Worm (Caenorhabditis elegans) whole organism, L4 larva: ENCODE measurements around the gene C31E10.11.

ENCODE experiments used
- F26F4.8 ChIP-seq: fragments of 200-800 bp; sonication (Bioruptor generic); conservative IDR thresholded peaks from 2 replicates; pipeline ENCODE4 v1.3.6; 2022; ENCODE audit warnings: missing genetic modification characterization, missing compliant biosample characterization
- F37D6.2 ChIP-seq: sonication (generic microtip); optimal IDR thresholded peaks from 2 replicates; lab custom pipeline; 2016; ENCODE audit warnings: mild to moderate bottlenecking, missing genetic modification characterization, missing compliant biosample characterization
- F44E2.7 ChIP-seq: fragments of 200-800 bp; sonication (Bioruptor generic); IDR thresholded peaks from 2 replicates; pipeline ENCODE4 v2.1.2; 2022; ENCODE audit warnings: missing genetic modification characterization, missing compliant biosample characterization
- F49E8.2 ChIP-seq: sonication (generic microtip); optimal IDR thresholded peaks from 2 replicates; lab custom pipeline; 2016; ENCODE audit warnings: missing compliant biosample characterization, mild to moderate bottlenecking, missing genetic modification characterization, borderline replicate concordance
- R02D3.7 ChIP-seq: fragments of 150-350 bp; sonication (generic microtip); optimal IDR thresholded peaks from 3 replicates; lab custom pipeline; 2014; ENCODE audit warnings: missing biosample characterization, missing genetic modification characterization
- T20F7.1 ChIP-seq: fragments of 200-800 bp; sonication (Bioruptor generic); optimal IDR thresholded peaks from 2 replicates; lab custom pipeline; 2018; ENCODE audit warnings: mild to moderate bottlenecking, missing genetic modification characterization, missing compliant biosample characterization
- T26A8.4 ChIP-seq: fragments of 200-800 bp; sonication (Bioruptor generic); IDR thresholded peaks from 2 replicates; pipeline ENCODE4 v1.3.6; 2022; ENCODE audit warnings: missing genetic modification characterization, missing compliant biosample characterization
- Y105C5A.15 ChIP-seq: fragments of 200-800 bp; sonication (Bioruptor generic); IDR thresholded peaks from 2 replicates; pipeline ENCODE4 v1.3.6; 2022; ENCODE audit warnings: missing genetic modification characterization, missing compliant biosample characterization
- Y48G9A.11 ChIP-seq: fragments of 200-800 bp; sonication (Bioruptor generic); IDR thresholded peaks from 2 replicates; pipeline ENCODE4 v1.3.6; 2022; ENCODE audit warnings: missing genetic modification reagents, missing genetic modification characterization, missing compliant biosample characterization
- Y5F2A.4 ChIP-seq: fragments of 200-800 bp; sonication (Bioruptor generic); optimal IDR thresholded peaks from 2 replicates; lab custom pipeline; 2018; ENCODE audit warnings: mild to moderate bottlenecking, missing genetic modification characterization, missing compliant biosample characterization
- Y75B8A.6 ChIP-seq: fragments of 200-800 bp; sonication (Bioruptor generic); IDR thresholded peaks from 2 replicates; pipeline ENCODE4 v1.3.6; 2022; ENCODE audit warnings: missing genetic modification reagents, missing genetic modification characterization, missing compliant biosample characterization
- ZK337.2 ChIP-seq: fragments of 200-800 bp; sonication (Bioruptor generic); IDR thresholded peaks from 2 replicates; pipeline ENCODE4 v1.3.6; 2022; ENCODE audit warnings: missing genetic modification reagents, missing genetic modification characterization, missing compliant biosample characterization
- ceh-20 ChIP-seq: fragments of 200-800 bp; sonication (Bioruptor generic); IDR thresholded peaks from 2 replicates; pipeline ENCODE4 v1.3.6; 2022; ENCODE audit warnings: missing genetic modification reagents, missing genetic modification characterization, missing compliant biosample characterization
- ceh-32 ChIP-seq: sonication (generic microtip); optimal IDR thresholded peaks from 2 replicates; lab custom pipeline; 2016; ENCODE audit warnings: mild to moderate bottlenecking, missing genetic modification characterization, missing compliant biosample characterization; ENCODE audit not compliant: poor library complexity
- ceh-44 ChIP-seq: fragments of 200-800 bp; sonication (Bioruptor generic); IDR thresholded peaks from 2 replicates; pipeline ENCODE4 v1.3.6; 2022; ENCODE audit warnings: missing genetic modification reagents, missing genetic modification characterization, missing compliant biosample characterization
- ceh-62 ChIP-seq: sonication (generic microtip); optimal IDR thresholded peaks from 2 replicates; lab custom pipeline; 2017; ENCODE audit warnings: missing biosample characterization, missing genetic modification characterization
- ceh-82 ChIP-seq: sonication (generic microtip); optimal IDR thresholded peaks from 2 replicates; lab custom pipeline; 2017; ENCODE audit warnings: missing biosample characterization, missing genetic modification characterization
- ces-1 ChIP-seq: fragments of 150-350 bp; sonication (generic microtip); optimal IDR thresholded peaks from 4 replicates; lab custom pipeline; 2014; ENCODE audit warnings: missing biosample characterization, missing genetic modification reagents, missing genetic modification characterization
- daf-19 ChIP-seq: fragments of 200-800 bp; sonication (Bioruptor generic); conservative IDR thresholded peaks from 2 replicates; pipeline ENCODE4 v1.3.6; 2022; ENCODE audit warnings: missing genetic modification characterization, missing compliant biosample characterization
- dmd-6 ChIP-seq: fragments of 200-800 bp; sonication (Bioruptor generic); IDR thresholded peaks from 2 replicates; pipeline ENCODE4 v1.3.6; 2022; ENCODE audit warnings: missing genetic modification reagents, missing genetic modification characterization, missing compliant biosample characterization
- dmd-8 ChIP-seq: fragments of 200-800 bp; sonication (Bioruptor generic); IDR thresholded peaks from 2 replicates; pipeline ENCODE4 v1.3.6; 2022; ENCODE audit warnings: missing genetic modification characterization, missing compliant biosample characterization
- dpl-1 ChIP-seq: fragments of 150-350 bp; optimal IDR thresholded peaks from 2 replicates; lab custom pipeline; 2014; ENCODE audit warnings: missing biosample characterization, missing genetic modification reagents, missing genetic modification characterization
- duxl-1 ChIP-seq: sonication (generic microtip); optimal IDR thresholded peaks from 2 replicates; lab custom pipeline; 2016; ENCODE audit warnings: mild to moderate bottlenecking, missing genetic modification characterization, moderate library complexity, missing compliant biosample characterization; ENCODE audit not compliant: poor library complexity
- fkh-10 ChIP-seq: fragments of 150-350 bp; optimal IDR thresholded peaks from 2 replicates; lab custom pipeline; 2014; ENCODE audit warnings: missing biosample characterization, missing genetic modification reagents, missing genetic modification characterization
- fos-1 ChIP-seq: fragments of 150-350 bp; optimal IDR thresholded peaks from 2 replicates; lab custom pipeline; 2014; ENCODE audit warnings: missing biosample characterization, missing genetic modification characterization
- gei-8 ChIP-seq: fragments of 200-800 bp; sonication (Bioruptor generic); optimal IDR thresholded peaks from 2 replicates; lab custom pipeline; 2018; ENCODE audit warnings: mild to moderate bottlenecking, missing genetic modification characterization, missing compliant biosample characterization
- hif-1 ChIP-seq, 2 experiments: sonication (generic microtip); optimal IDR thresholded peaks; 2 replicates each; lab custom pipeline; 2016 to 2017; ENCODE audit warnings: missing compliant biosample characterization in 2 of 2, missing genetic modification characterization in 2 of 2, missing genetic modification reagents in 2 of 2, missing genotype in 2 of 2, mild to moderate bottlenecking in 1 of 2
- hlh-30 ChIP-seq: sonication (generic microtip); optimal IDR thresholded peaks from 2 replicates; lab custom pipeline; 2017; ENCODE audit warnings: antibody characterized with exemption, mild to moderate bottlenecking, missing genetic modification characterization, missing compliant biosample characterization; ENCODE audit not compliant: insufficient read depth
- lim-7 ChIP-seq: fragments of 200-800 bp; sonication (Bioruptor generic); IDR thresholded peaks from 2 replicates; pipeline ENCODE4 v1.3.6; 2022; ENCODE audit warnings: missing genetic modification characterization, missing compliant biosample characterization
- lin-29 ChIP-seq: fragments of 200-800 bp; sonication (Bioruptor generic); IDR thresholded peaks from 2 replicates; pipeline ENCODE4 v1.3.6; 2022; ENCODE audit warnings: missing genetic modification reagents, missing genetic modification characterization, missing compliant biosample characterization
- lin-38 ChIP-seq: fragments of 200-800 bp; sonication (Bioruptor generic); IDR thresholded peaks from 2 replicates; pipeline ENCODE4 v1.3.6; 2022; ENCODE audit warnings: missing genetic modification reagents, missing genetic modification characterization, missing compliant biosample characterization
- lin-39 ChIP-seq: fragments of 150-350 bp; optimal IDR thresholded peaks from 2 replicates; lab custom pipeline; 2014; ENCODE audit warnings: missing biosample characterization, missing genetic modification reagents, missing genetic modification characterization
- lir-3 ChIP-seq: sonication (generic microtip); optimal IDR thresholded peaks from 2 replicates; lab custom pipeline; 2016; ENCODE audit warnings: mild to moderate bottlenecking, missing genetic modification characterization, missing compliant biosample characterization
- madf-9 ChIP-seq: fragments of 200-800 bp; sonication (Bioruptor generic); conservative IDR thresholded peaks from 2 replicates; pipeline ENCODE4 v1.3.6; 2022; ENCODE audit warnings: missing genetic modification reagents, missing genetic modification characterization, missing compliant biosample characterization
- mdt-29 ChIP-seq: fragments of 200-800 bp; sonication (Bioruptor generic); IDR thresholded peaks from 2 replicates; pipeline ENCODE4 v1.3.6; 2022; ENCODE audit warnings: missing genetic modification reagents, missing genetic modification characterization, missing compliant biosample characterization
- mep-1 ChIP-seq: fragments of 150-350 bp; sonication (generic microtip); optimal IDR thresholded peaks from 3 replicates; lab custom pipeline; 2014; ENCODE audit warnings: missing biosample characterization, missing genetic modification characterization
- mxl-3 ChIP-seq: fragments of 200-800 bp; sonication (Bioruptor generic); optimal IDR thresholded peaks from 2 replicates; lab custom pipeline; 2018; ENCODE audit warnings: mild to moderate bottlenecking, missing genetic modification characterization, missing compliant biosample characterization
- nhr-11 ChIP-seq: fragments of 150-350 bp; optimal IDR thresholded peaks from 2 replicates; lab custom pipeline; 2014; ENCODE audit warnings: missing biosample characterization, missing genetic modification characterization
- nhr-111 ChIP-seq: fragments of 200-800 bp; sonication (Bioruptor generic); optimal IDR thresholded peaks from 2 replicates; lab custom pipeline; 2018; ENCODE audit warnings: mild to moderate bottlenecking, missing genetic modification characterization, missing compliant biosample characterization
- nhr-28 ChIP-seq: fragments of 150-350 bp; optimal IDR thresholded peaks from 2 replicates; lab custom pipeline; 2014; ENCODE audit warnings: missing biosample characterization, missing genetic modification characterization
- nhr-48 ChIP-seq: sonication (generic microtip); optimal IDR thresholded peaks from 2 replicates; lab custom pipeline; 2016; ENCODE audit warnings: mild to moderate bottlenecking, missing genetic modification characterization, missing compliant biosample characterization
- nhr-77 ChIP-seq: fragments of 150-350 bp; optimal IDR thresholded peaks from 2 replicates; lab custom pipeline; 2014; ENCODE audit warnings: missing biosample characterization, missing genetic modification characterization
- pqm-1 ChIP-seq: sonication (generic microtip); optimal IDR thresholded peaks from 2 replicates; lab custom pipeline; 2017; ENCODE audit warnings: missing biosample characterization, missing genetic modification characterization
- spr-3 ChIP-seq: fragments of 200-800 bp; sonication (Bioruptor generic); optimal IDR thresholded peaks from 2 replicates; lab custom pipeline; 2018; ENCODE audit warnings: mild to moderate bottlenecking, missing genetic modification characterization, missing compliant biosample characterization
- unc-39 ChIP-seq: sonication (generic microtip); optimal IDR thresholded peaks from 2 replicates; lab custom pipeline; 2017; ENCODE audit warnings: missing biosample characterization, missing genetic modification characterization
- unc-62 ChIP-seq, 3 experiments: fragments of 150-350 bp in 1 of 3; sonication (generic microtip); optimal IDR thresholded peaks in 2 of 3; peaks in 1 of 3; 1 replicate in 1 of 3; 2 replicates in 2 of 3; lab custom pipeline; 2014 to 2017; ENCODE audit warnings: missing biosample characterization in 3 of 3, missing genetic modification characterization in 3 of 3, missing genetic modification reagents in 3 of 3, missing genotype in 1 of 3
- vab-7 ChIP-seq: fragments of 200-800 bp; sonication (Bioruptor generic); IDR thresholded peaks from 2 replicates; pipeline ENCODE4 v1.3.6; 2022; ENCODE audit warnings: missing genetic modification reagents, missing genetic modification characterization, missing compliant biosample characterization
- zag-1 ChIP-seq: fragments of 150-350 bp; optimal IDR thresholded peaks from 2 replicates; lab custom pipeline; 2014; ENCODE audit warnings: missing biosample characterization, missing genetic modification characterization
- zfp-2 ChIP-seq: sonication (generic microtip); optimal IDR thresholded peaks from 2 replicates; lab custom pipeline; 2016; ENCODE audit warnings: mild to moderate bottlenecking, missing genetic modification characterization, missing compliant biosample characterization
- zip-2 ChIP-seq: fragments of 150-350 bp; optimal IDR thresholded peaks from 2 replicates; lab custom pipeline; 2014; ENCODE audit warnings: missing biosample characterization, missing genetic modification characterization

Gene C31E10.11

ce11 chrX:14015808-14016207 lies 25.2 kb upstream of the C31E10.11 start:
- no peak for TF ChIP-seq ceh-62 (tag; lab: Kevin White, UChicago)
- peak in 1 of 2 experiments; percentile 59 for TF ChIP-seq hif-1 (tag; optimal IDR thresholded peaks at IDR 0.05; lab: Kevin White, UChicago)
- no peak for TF ChIP-seq zag-1 (tag; lab: Kevin White, UChicago)
- peak; percentile 86 for TF ChIP-seq gei-8 (GFP tag; lab: Kevin White, UChicago)
- TF ChIP-seq Y105C5A.15 (GFP tag; lab: Robert Waterston, UW) = peak; percentile 82
- peak; percentile 79 for TF ChIP-seq nhr-77 (tag; lab: Kevin White, UChicago)
- TF ChIP-seq Y48G9A.11 (GFP tag; lab: Robert Waterston, UW) = 0 out of 2 replicates have a peak, but pooled peaks have one; percentile 71
- TF ChIP-seq mep-1 (tag; lab: Kevin White, UChicago) = peak; percentile 90
- peak; percentile 58 for TF ChIP-seq T20F7.1 (GFP tag; lab: Kevin White, UChicago)
- no peak for TF ChIP-seq unc-39
- TF ChIP-seq F44E2.7 (GFP tag; lab: Robert Waterston, UW) = peak; percentile 87; the same call in 1 of the 2 replicates
- peak; percentile 65 for TF ChIP-seq nhr-48 (tag; lab: Kevin White, UChicago)
- TF ChIP-seq T26A8.4 (GFP tag; lab: Robert Waterston, UW) = peak; percentile 83
- peak; percentile 67; the same call in 1 of the 2 replicates for TF ChIP-seq ZK337.2 (GFP tag; lab: Robert Waterston, UW)
- no peak for TF ChIP-seq ceh-44 (GFP tag; lab: Robert Waterston, UW)
- peak; percentile 18 for TF ChIP-seq ceh-32 (tag; lab: Kevin White, UChicago)
- TF ChIP-seq ceh-82 (tag; lab: Kevin White, UChicago) = no peak
- TF ChIP-seq mdt-29 (GFP tag; lab: Robert Waterston, UW) = peak; percentile 65
- TF ChIP-seq R02D3.7 (tag; lab: Kevin White, UChicago) = no peak
- TF ChIP-seq fos-1 (tag; lab: Kevin White, UChicago) = no peak
- peak; percentile 66 for TF ChIP-seq hlh-30 (tag; lab: Kevin White, UChicago)
- peak; percentile 53 for TF ChIP-seq fkh-10 (GFP tag; lab: Kevin White, UChicago)
- peak; percentile 91 for TF ChIP-seq dmd-8 (GFP tag; lab: Robert Waterston, UW)
- peak; percentile 92 for TF ChIP-seq vab-7 (GFP tag; lab: Robert Waterston, UW)
- TF ChIP-seq lin-29 = peak; percentile 72; the same call in 1 of the 2 replicates
- TF ChIP-seq dmd-6 (GFP tag; lab: Robert Waterston, UW) = peak; percentile 81
- peak; percentile 84 for TF ChIP-seq ceh-20 (GFP tag; lab: Robert Waterston, UW)
- no peak for TF ChIP-seq pqm-1 (tag; lab: Kevin White, UChicago)
- peak; percentile 41 for TF ChIP-seq mxl-3 (GFP tag; lab: Kevin White, UChicago)
- TF ChIP-seq zip-2 = peak; percentile 27
- TF ChIP-seq lin-38 (GFP tag; lab: Robert Waterston, UW) = peak; percentile 77
- no peak for TF ChIP-seq nhr-111 (GFP tag; lab: Kevin White, UChicago)
- no peak for TF ChIP-seq lin-39
- peak; percentile 54 for TF ChIP-seq F49E8.2 (tag; lab: Kevin White, UChicago)
- TF ChIP-seq Y5F2A.4 = peak; percentile 68
- no peak for TF ChIP-seq spr-3
- no peak for TF ChIP-seq F26F4.8 (GFP tag; lab: Robert Waterston, UW)
- TF ChIP-seq zfp-2 (tag; lab: Kevin White, UChicago) = peak; percentile 70
- TF ChIP-seq daf-19 (GFP tag; lab: Robert Waterston, UW) = peak; percentile 94
- TF ChIP-seq duxl-1 = peak; percentile 74
- peak; percentile 62 for TF ChIP-seq F37D6.2 (tag; lab: Kevin White, UChicago)
- TF ChIP-seq nhr-11 = peak; percentile 79
- 0 out of 2 replicates have a peak, but pooled peaks have one; percentile 52 for TF ChIP-seq Y75B8A.6 (GFP tag; lab: Robert Waterston, UW)
- peak; percentile 78 for TF ChIP-seq lir-3 (tag; lab: Kevin White, UChicago)
- TF ChIP-seq ces-1 (GFP tag; lab: Kevin White, UChicago) = peak; percentile 8
- TF ChIP-seq unc-62 (GFP tag; optimal IDR thresholded peaks at IDR 0.05 in 1 of 2; lab: Kevin White, UChicago) = peak in 1 of 2 experiments; percentile 92
- no peak for TF ChIP-seq unc-62 (tag; optimal IDR thresholded peaks at IDR 0.05; lab: Kevin White, UChicago)
- TF ChIP-seq nhr-28 (tag; lab: Kevin White, UChicago) = peak; percentile 58
- peak; percentile 36; the same call in 1 of the 2 replicates for TF ChIP-seq madf-9
- TF ChIP-seq lim-7 = no peak; the same call in none of the 2 replicates
- peak; percentile 48 for TF ChIP-seq dpl-1 (GFP tag; lab: Kevin White, UChicago)
